Worm (Caenorhabditis elegans) whole organism, midembryonic: Measurements from ENCODE around the gene rol-6.

Source experiments
- T22C8.4 ChIP-seq: fragments of 200-800 bp; sonication (Bioruptor generic); IDR thresholded peaks from 2 replicates; pipeline ENCODE4 v1.3.6; 2022; ENCODE audit warnings: missing genetic modification characterization, missing compliant biosample characterization
- cog-1 ChIP-seq: sonication (generic microtip); optimal IDR thresholded peaks from 2 replicates; lab custom pipeline; 2016; ENCODE audit warnings: missing genetic modification characterization, missing compliant biosample characterization
- flt-1 ChIP-seq: fragments of 200-800 bp; sonication (Bioruptor generic); IDR thresholded peaks from 2 replicates; pipeline ENCODE4 v1.3.6; 2022; ENCODE audit warnings: missing genetic modification characterization, missing compliant biosample characterization
- klf-2 ChIP-seq: fragments of 200-800 bp; sonication (Bioruptor generic); conservative IDR thresholded peaks from 2 replicates; pipeline ENCODE4 v1.3.6; 2022; ENCODE audit warnings: missing genetic modification reagents, missing genetic modification characterization, missing compliant biosample characterization
- tab-1 ChIP-seq: fragments of 200-800 bp; sonication (Bioruptor generic); IDR thresholded peaks from 2 replicates; pipeline ENCODE4 v1.3.6; 2022; ENCODE audit warnings: missing genetic modification characterization, missing compliant biosample characterization
- ztf-23 ChIP-seq: fragments of 200-800 bp; sonication (Bioruptor generic); IDR thresholded peaks from 2 replicates; pipeline ENCODE4 v1.3.6; 2022; ENCODE audit warnings: missing genetic modification reagents, missing genetic modification characterization, missing compliant biosample characterization
- ztf-29 ChIP-seq: fragments of 200-800 bp; sonication (Bioruptor generic); IDR thresholded peaks from 2 replicates; pipeline ENCODE4 v1.3.6; 2022; ENCODE audit warnings: missing genetic modification reagents, missing genetic modification characterization, missing compliant biosample characterization

DNA sequence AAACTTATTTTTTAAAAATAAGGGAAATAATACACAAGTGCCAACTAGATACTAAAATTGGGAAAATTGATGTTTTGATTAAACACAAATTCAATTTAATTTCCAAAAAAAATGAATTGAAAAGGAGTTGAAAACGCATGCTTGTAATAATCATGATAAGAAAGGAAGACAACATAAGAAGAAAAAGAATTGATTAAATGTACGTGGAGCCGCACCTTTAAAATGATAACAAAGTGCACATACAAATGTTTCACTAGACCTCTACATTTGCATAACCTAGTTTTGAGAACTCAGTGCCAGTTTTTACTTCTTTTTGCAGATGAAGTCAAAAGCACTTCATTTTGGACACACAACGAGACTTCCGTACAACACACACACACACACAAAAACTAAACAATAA lies 28.9 kb downstream of the rol-6 start:
- TF ChIP-seq T22C8.4 (GFP tag; lab: Robert Waterston, UW): no peak
- no peak for TF ChIP-seq tab-1 (GFP tag; lab: Robert Waterston, UW)
- TF ChIP-seq flt-1 (GFP tag; lab: Robert Waterston, UW): no peak
- TF ChIP-seq ztf-23 (GFP tag; lab: Robert Waterston, UW): no peak
- no peak for TF ChIP-seq ztf-29
- TF ChIP-seq klf-2 (GFP tag; lab: Robert Waterston, UW): no peak
- no peak for TF ChIP-seq cog-1 (tag; lab: Kevin White, UChicago)
